Worm (Caenorhabditis elegans): ENCODE results near the gene xpc-1.

xpc-1 gene

ce11 chrIV:2002290-2002689, 9.4 kb downstream of the xpc-1 start:
- TF ChIP-seq ztf-4 (tag; optimal IDR thresholded peaks at IDR 0.05), result no peak
- no peak for TF ChIP-seq nhr-237 (tag; optimal IDR thresholded peaks at IDR 0.05)
- TF ChIP-seq C34F6.9 (tag; optimal IDR thresholded peaks at IDR 0.05), result no peak
- TF ChIP-seq ztf-11 (tag; optimal IDR thresholded peaks at IDR 0.05), result no peak
- TF ChIP-seq mbf-1 (tag; optimal IDR thresholded peaks at IDR 0.05), result no peak
- TF ChIP-seq fos-1 (tag; optimal IDR thresholded peaks at IDR 0.05), result no peak
- TF ChIP-seq ceh-16 (tag; optimal IDR thresholded peaks at IDR 0.05), result no peak
- no peak for TF ChIP-seq Y55F3AM.14 (GFP tag; optimal IDR thresholded peaks at IDR 0.05)
- no peak for TF ChIP-seq nhr-23 (tag; optimal IDR thresholded peaks at IDR 0.05)
- no peak for TF ChIP-seq ama-1 (optimal IDR thresholded peaks at IDR 0.05)
- TF ChIP-seq nhr-25 (tag; optimal IDR thresholded peaks at IDR 0.05), result no peak

- TF ChIP-seq lin-39 (tag; optimal IDR thresholded peaks at IDR 0.05), result no peak
- no peak for TF ChIP-seq sma-9 (GFP tag; optimal IDR thresholded peaks at IDR 0.05)
- no peak for TF ChIP-seq sma-9 (tag; optimal IDR thresholded peaks at IDR 0.05)
- no peak for TF ChIP-seq dmd-4 (tag; optimal IDR thresholded peaks at IDR 0.05)
- TF ChIP-seq crh-2 (tag; optimal IDR thresholded peaks at IDR 0.05), result no peak
- no peak for TF ChIP-seq zag-1 (tag; optimal IDR thresholded peaks at IDR 0.05)
- TF ChIP-seq nhr-237 (tag; optimal IDR thresholded peaks at IDR 0.05), result no peak
- no peak for TF ChIP-seq Y55F3AM.14 (GFP tag; optimal IDR thresholded peaks at IDR 0.05)
- TF ChIP-seq unc-55 (GFP tag; optimal IDR thresholded peaks at IDR 0.05), result no peak
- TF ChIP-seq ztf-11 (tag; optimal IDR thresholded peaks at IDR 0.05), result no peak
- TF ChIP-seq ztf-4 (tag; optimal IDR thresholded peaks at IDR 0.05), result no peak
- no peak for TF ChIP-seq nhr-21 (tag; optimal IDR thresholded peaks at IDR 0.05)
- no peak for TF ChIP-seq C34F6.9 (tag; optimal IDR thresholded peaks at IDR 0.05)
- TF ChIP-seq unc-39 (tag; optimal IDR thresholded peaks at IDR 0.05), result no peak
- no peak for TF ChIP-seq fos-1 (tag; optimal IDR thresholded peaks at IDR 0.05)
- TF ChIP-seq nhr-6 (tag; optimal IDR thresholded peaks at IDR 0.05), result no peak
- TF ChIP-seq mab-5 (tag; optimal IDR thresholded peaks at IDR 0.05), result no peak
- no peak for TF ChIP-seq skn-1 (tag; optimal IDR thresholded peaks at IDR 0.05)
- no peak for TF ChIP-seq ZK546.5 (tag; optimal IDR thresholded peaks at IDR 0.05)
These were observed 16.0 kb downstream of the xpc-1 start for ce11 chrIV:2008920-2009319.

- TF ChIP-seq gmeb-1 (tag; optimal IDR thresholded peaks at IDR 0.05) (peak; percentile 82), sma-3 (GFP tag; optimal IDR thresholded peaks at IDR 0.05) (peak; percentile 87), sma-9 (GFP tag; optimal IDR thresholded peaks at IDR 0.05) (no peak), sma-9 (tag; optimal IDR thresholded peaks at IDR 0.05) (no peak), egl-27 (tag; optimal IDR thresholded peaks at IDR 0.05) (peak; percentile 42), nhr-21 (tag; optimal IDR thresholded peaks at IDR 0.05) (peak; percentile 63), ztf-11 (tag; optimal IDR thresholded peaks at IDR 0.05) (no peak), nhr-12 (tag; optimal IDR thresholded peaks at IDR 0.05) (no peak), nhr-237 (tag; optimal IDR thresholded peaks at IDR 0.05) (no peak), unc-55 (GFP tag; optimal IDR thresholded peaks at IDR 0.05) (peak; percentile 96), C34F6.9 (tag; optimal IDR thresholded peaks at IDR 0.05) (peak; percentile 90), nhr-77 (tag; optimal IDR thresholded peaks at IDR 0.05) (peak; percentile 48), ama-1 (optimal IDR thresholded peaks at IDR 0.05) (no peak), elt-1 (tag; optimal IDR thresholded peaks at IDR 0.05) (no peak), crh-2 (tag; optimal IDR thresholded peaks at IDR 0.05) (peak; percentile 87), ztf-4 (tag; optimal IDR thresholded peaks at IDR 0.05) (no peak), blmp-1 (tag; optimal IDR thresholded peaks at IDR 0.05; ENCODE audit: insufficient read depth) (no peak), mdl-1 (tag; optimal IDR thresholded peaks at IDR 0.05) (no peak), elt-3 (tag; optimal IDR thresholded peaks at IDR 0.05) (no peak), zag-1 (tag; optimal IDR thresholded peaks at IDR 0.05) (peak; percentile 9), peb-1 (tag; optimal IDR thresholded peaks at IDR 0.05) (no peak), ZK546.5 (tag; optimal IDR thresholded peaks at IDR 0.05) (no peak), sem-4 (tag; optimal IDR thresholded peaks at IDR 0.05) (peak; percentile 75), dmd-4 (tag; optimal IDR thresholded peaks at IDR 0.05) (no peak), F13H6.1 (tag; optimal IDR thresholded peaks at IDR 0.05) (peak; percentile 76), ceh-16 (tag; optimal IDR thresholded peaks at IDR 0.05) (no peak), nhr-25 (tag; optimal IDR thresholded peaks at IDR 0.05) (no peak), nhr-129 (tag; optimal IDR thresholded peaks at IDR 0.05) (peak; percentile 88), lin-11 (tag; optimal IDR thresholded peaks at IDR 0.05) (peak; percentile 54), nhr-10 (tag; optimal IDR thresholded peaks at IDR 0.05) (no peak), nhr-6 (tag; optimal IDR thresholded peaks at IDR 0.05) (peak; percentile 59), lin-13 (GFP tag; optimal IDR thresholded peaks at IDR 0.05) (peak; percentile 93), aly-2 (tag; optimal IDR thresholded peaks at IDR 0.05) (no peak), fos-1 (tag; optimal IDR thresholded peaks at IDR 0.05) (peak; percentile 76), lsy-2 (tag; optimal IDR thresholded peaks at IDR 0.05) (peak; percentile 74 to 88), skn-1 (tag; optimal IDR thresholded peaks at IDR 0.05) (no peak)
These were observed 40.1 kb downstream of the xpc-1 start, which contains the start of gene cpsf-1 for ce11 chrIV:2032946-2033411. TSS of gene cpsf-1 (minus strand) at chrIV:2032996.

All from whole organism, L2 larva.